Worm (Caenorhabditis elegans) whole organism, L1 larva: ENCODE data around the gene fil-1.
A peak's percentile ranks its signal among the peaks of the same experiment; 100 is the strongest.

ENCODE experiments used
- C34B4.2 ChIP-seq: sonication (generic microtip); optimal IDR thresholded peaks from 2 replicates; lab custom pipeline; 2017; ENCODE audit warnings: mild to moderate bottlenecking, missing genetic modification characterization, missing compliant biosample characterization
- F16B12.6 ChIP-seq: fragments of 150-350 bp; optimal IDR thresholded peaks from 2 replicates; lab custom pipeline; 2014; ENCODE audit warnings: missing biosample characterization, missing genetic modification characterization
- aha-1 ChIP-seq: fragments of 150-350 bp; optimal IDR thresholded peaks from 2 replicates; lab custom pipeline; 2014; ENCODE audit warnings: missing biosample characterization, missing genetic modification characterization
- aly-2 ChIP-seq: fragments of 150-350 bp; optimal IDR thresholded peaks from 2 replicates; lab custom pipeline; 2014; ENCODE audit warnings: missing biosample characterization, missing genetic modification characterization
- ceh-8 ChIP-seq: fragments of 200-800 bp; sonication (Bioruptor generic); optimal IDR thresholded peaks from 2 replicates; lab custom pipeline; 2018; ENCODE audit warnings: mild to moderate bottlenecking, missing genetic modification characterization, moderate library complexity, missing compliant biosample characterization
- ceh-82 ChIP-seq, 3 experiments: fragments of 150-350 bp in 1 of 3; sonication (generic microtip) in 2 of 3; optimal IDR thresholded peaks; 2 replicates each; lab custom pipeline; 2014 to 2017; ENCODE audit warnings: missing biosample characterization in 3 of 3, missing genetic modification characterization in 3 of 3
- dpl-1 ChIP-seq, 3 experiments: fragments of 150-350 bp in 2 of 3; sonication (generic microtip) in 1 of 3; optimal IDR thresholded peaks; 2 replicates each; lab custom pipeline; 2014 to 2017; ENCODE audit warnings: missing biosample characterization in 3 of 3, missing genetic modification characterization in 3 of 3, missing genetic modification reagents in 3 of 3
- efl-1 ChIP-seq, 4 experiments: fragments of 150-350 bp; optimal IDR thresholded peaks in 3 of 4; peaks in 1 of 4; 1 replicate in 1 of 4; 2 replicates in 3 of 4; lab custom pipeline; 2014; ENCODE audit warnings: missing biosample characterization in 2 of 4, missing genetic modification characterization in 2 of 4, missing genetic modification reagents in 2 of 4
- efl-3 ChIP-seq: fragments of 200-800 bp; sonication (Bioruptor generic); optimal IDR thresholded peaks from 2 replicates; lab custom pipeline; 2018; ENCODE audit warnings: mild to moderate bottlenecking, missing genetic modification characterization, missing compliant biosample characterization
- egl-27 ChIP-seq, 2 experiments: fragments of 150-350 bp in 1 of 2; sonication (generic microtip); optimal IDR thresholded peaks; 3 replicates each; lab custom pipeline; 2017 to 2018; ENCODE audit warnings: missing biosample characterization in 2 of 2, missing genetic modification characterization in 2 of 2, missing genetic modification reagents in 2 of 2
- elt-3 ChIP-seq, 6 experiments: fragments of 150-350 bp in 1 of 6; sonication (generic microtip); optimal IDR thresholded peaks; 2 replicates each; lab custom pipeline; 2017 to 2018; ENCODE audit warnings: missing biosample characterization in 6 of 6, missing genetic modification characterization in 6 of 6, inconsistent platforms in 1 of 6
- ets-5 ChIP-seq: fragments of 200-800 bp; sonication (Bioruptor generic); IDR thresholded peaks from 2 replicates; pipeline ENCODE4 v1.3.6; 2022; ENCODE audit warnings: missing genetic modification characterization, missing compliant biosample characterization
- fkh-10 ChIP-seq: sonication (generic microtip); optimal IDR thresholded peaks from 2 replicates; lab custom pipeline; 2017; ENCODE audit warnings: missing biosample characterization, missing genetic modification reagents, missing genetic modification characterization
- grh-1 ChIP-seq: fragments of 200-800 bp; sonication (Bioruptor generic); IDR thresholded peaks from 2 replicates; pipeline ENCODE4 v1.3.6; 2022; ENCODE audit warnings: missing genetic modification reagents, missing genetic modification characterization, missing compliant biosample characterization
- jun-1 ChIP-seq: fragments of 150-350 bp; optimal IDR thresholded peaks from 2 replicates; lab custom pipeline; 2014; ENCODE audit warnings: missing biosample characterization, missing genetic modification reagents, missing genetic modification characterization
- lin-13 ChIP-seq: fragments of 150-350 bp; optimal IDR thresholded peaks from 2 replicates; lab custom pipeline; 2014; ENCODE audit warnings: missing biosample characterization, missing genetic modification reagents, missing genetic modification characterization
- lin-14 ChIP-seq: fragments of 200-800 bp; sonication (Bioruptor generic); optimal IDR thresholded peaks from 2 replicates; lab custom pipeline; 2018; ENCODE audit warnings: mild to moderate bottlenecking, missing genetic modification characterization, moderate library complexity, missing compliant biosample characterization
- lin-15B ChIP-seq: fragments of 150-350 bp; sonication (generic microtip); optimal IDR thresholded peaks from 3 replicates; lab custom pipeline; 2014; ENCODE audit warnings: missing biosample characterization, missing genetic modification characterization
- lin-39 ChIP-seq: fragments of 150-350 bp; optimal IDR thresholded peaks from 2 replicates; lab custom pipeline; 2014; ENCODE audit warnings: missing biosample characterization, missing genetic modification reagents, missing genetic modification characterization
- lsy-2 ChIP-seq, 2 experiments: fragments of 150-350 bp; optimal IDR thresholded peaks; 2 replicates each; lab custom pipeline; 2014; ENCODE audit warnings: missing biosample characterization in 2 of 2, missing genetic modification characterization in 2 of 2
- mdl-1 ChIP-seq, 2 experiments: fragments of 150-350 bp; optimal IDR thresholded peaks; 2 replicates each; lab custom pipeline; 2014 to 2017; ENCODE audit warnings: missing biosample characterization in 2 of 2, missing genetic modification characterization in 2 of 2, inconsistent platforms in 1 of 2
- nhr-20 ChIP-seq: sonication (generic microtip); optimal IDR thresholded peaks from 2 replicates; lab custom pipeline; 2016; ENCODE audit warnings: mild to moderate bottlenecking, missing genetic modification characterization, missing compliant biosample characterization
- nhr-28 ChIP-seq: fragments of 150-350 bp; optimal IDR thresholded peaks from 2 replicates; lab custom pipeline; 2014; ENCODE audit warnings: missing biosample characterization, missing genetic modification characterization
- nhr-71 ChIP-seq: sonication (generic microtip); optimal IDR thresholded peaks from 2 replicates; lab custom pipeline; 2016; ENCODE audit warnings: mild to moderate bottlenecking, missing genetic modification characterization, moderate library complexity, missing compliant biosample characterization
- nhr-76 ChIP-seq: sonication (generic microtip); optimal IDR thresholded peaks from 2 replicates; lab custom pipeline; 2017; ENCODE audit warnings: missing biosample characterization, missing genetic modification characterization
- nhr-84 ChIP-seq: sonication (generic microtip); optimal IDR thresholded peaks from 2 replicates; lab custom pipeline; 2017; ENCODE audit warnings: missing biosample characterization, missing genetic modification characterization
- nhr-90 ChIP-seq: sonication (generic microtip); optimal IDR thresholded peaks from 2 replicates; lab custom pipeline; 2016; ENCODE audit warnings: mild to moderate bottlenecking, missing genetic modification characterization, missing compliant biosample characterization; ENCODE audit not compliant: poor library complexity
- rnt-1 ChIP-seq: sonication (generic microtip); optimal IDR thresholded peaks from 2 replicates; lab custom pipeline; 2016; ENCODE audit warnings: mild to moderate bottlenecking, missing genetic modification characterization, moderate library complexity, missing compliant biosample characterization
- snpc-4 ChIP-seq: fragments of 150-350 bp; optimal IDR thresholded peaks from 2 replicates; lab custom pipeline; 2014; ENCODE audit warnings: missing biosample characterization, missing genetic modification characterization
- snu-23 ChIP-seq: sonication (generic microtip); optimal IDR thresholded peaks from 2 replicates; lab custom pipeline; 2016; ENCODE audit warnings: missing genetic modification characterization, missing compliant biosample characterization
- sox-4 ChIP-seq: sonication (generic microtip); optimal IDR thresholded peaks from 2 replicates; lab custom pipeline; 2016; ENCODE audit warnings: missing genetic modification characterization, missing compliant biosample characterization
- sptf-1 ChIP-seq: fragments of 150-350 bp; optimal IDR thresholded peaks from 2 replicates; lab custom pipeline; 2014; ENCODE audit warnings: missing biosample characterization, missing genetic modification characterization
- swsn-7 ChIP-seq: sonication (generic microtip); optimal IDR thresholded peaks from 2 replicates; lab custom pipeline; 2016; ENCODE audit warnings: missing genetic modification characterization, missing compliant biosample characterization
- tbx-2 ChIP-seq: sonication (generic microtip); optimal IDR thresholded peaks from 2 replicates; lab custom pipeline; 2016; ENCODE audit warnings: missing genetic modification characterization, missing compliant biosample characterization
- unc-130 ChIP-seq: fragments of 150-350 bp; optimal IDR thresholded peaks from 2 replicates; lab custom pipeline; 2017; ENCODE audit warnings: missing biosample characterization, missing genetic modification characterization, inconsistent platforms
- unc-30 ChIP-seq: sonication (generic microtip); optimal IDR thresholded peaks from 2 replicates; lab custom pipeline; 2017; ENCODE audit warnings: missing biosample characterization, missing genetic modification characterization
- unc-62 ChIP-seq: fragments of 150-350 bp; optimal IDR thresholded peaks from 2 replicates; lab custom pipeline; 2014; ENCODE audit warnings: missing biosample characterization, missing genetic modification reagents, missing genetic modification characterization
- vab-15 ChIP-seq: sonication (generic microtip); optimal IDR thresholded peaks from 2 replicates; lab custom pipeline; 2017; ENCODE audit warnings: missing genotype, mild to moderate bottlenecking, missing genetic modification characterization, missing compliant biosample characterization
- zag-1 ChIP-seq: fragments of 150-350 bp; optimal IDR thresholded peaks from 2 replicates; lab custom pipeline; 2014; ENCODE audit warnings: missing biosample characterization, missing genetic modification characterization

Gene fil-1

DNA sequence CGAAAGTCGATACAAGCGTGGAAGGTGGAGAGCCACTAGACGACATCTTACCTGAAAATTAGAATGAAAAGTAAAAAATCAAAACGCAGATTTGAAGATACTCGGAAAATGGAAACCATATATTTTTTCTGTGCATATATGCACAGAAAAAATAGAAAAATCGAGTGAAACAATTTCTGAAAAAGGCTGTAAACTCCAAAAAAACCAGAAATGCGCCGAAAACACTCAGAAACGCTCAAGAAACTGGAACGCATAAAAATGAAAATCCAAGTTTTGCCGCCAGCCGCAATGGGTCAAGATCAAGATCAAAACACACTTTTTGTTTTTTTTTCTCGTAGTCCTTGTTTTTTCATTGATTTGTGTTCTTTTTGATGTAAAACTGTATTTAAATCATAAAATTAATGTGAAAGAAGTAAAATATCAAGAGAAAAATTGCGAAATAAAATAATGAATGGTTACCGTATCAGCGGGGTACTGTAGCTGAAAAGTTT, 966 bp upstream of the fil-1 start, which contains the start of gene T01C3.3:
TSS of gene T01C3.3 (minus strand) at position 51 of the 491 bp plus-strand sequence.
- TF ChIP-seq nhr-71 (tag; lab: Kevin White, UChicago) (no peak), lin-39 (no peak), unc-62 (no peak), lin-15B (tag; lab: Kevin White, UChicago) (no peak), swsn-7 (no peak), dpl-1 (GFP tag; optimal IDR thresholded peaks at IDR 0.05; lab: Kevin White, UChicago) (no peak), unc-130 (tag; lab: Kevin White, UChicago) (no peak), nhr-28 (tag; lab: Kevin White, UChicago) (no peak)

DNA sequence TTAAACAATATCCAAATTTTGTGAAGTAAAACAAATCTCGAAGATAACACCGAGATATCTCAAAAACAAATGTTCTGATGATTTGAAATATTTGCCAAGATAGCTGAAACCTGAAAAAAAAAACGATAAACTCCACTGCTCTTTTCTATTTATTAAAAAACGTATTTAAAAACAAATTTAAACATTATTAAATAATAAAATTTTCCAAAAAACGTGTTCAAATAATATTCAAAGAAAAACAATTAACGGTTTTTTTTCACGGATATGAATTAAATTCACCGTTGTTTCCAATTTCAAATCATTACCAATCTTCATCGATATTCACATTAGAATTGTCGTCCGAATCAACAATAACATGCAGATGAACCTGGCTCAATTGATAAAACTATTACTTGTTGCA, 2.6 kb downstream of the fil-1 start, which contains the start of gene irld-14:
TSS of gene irld-14 (plus strand) at position 301 of the 400 bp plus-strand sequence.
- no peak for TF ChIP-seq nhr-90 (tag; lab: Kevin White, UChicago)
- TF ChIP-seq lin-13 (GFP tag; lab: Kevin White, UChicago) = no peak
- TF ChIP-seq aly-2 (tag; lab: Kevin White, UChicago) = no peak
- TF ChIP-seq efl-3 (GFP tag; lab: Kevin White, UChicago) = no peak
- no peak for TF ChIP-seq efl-1 (optimal IDR thresholded peaks at IDR 0.05; lab: Kevin White, UChicago)
- TF ChIP-seq efl-1 (GFP tag; optimal IDR thresholded peaks at IDR 0.05 in 1 of 2; lab: Kevin White, UChicago) = no peak
- TF ChIP-seq fkh-10 (GFP tag; lab: Kevin White, UChicago) = no peak
- no peak for TF ChIP-seq unc-30 (tag; lab: Kevin White, UChicago)
- no peak for TF ChIP-seq rnt-1 (tag; lab: Kevin White, UChicago)
- no peak for TF ChIP-seq snpc-4
- no peak for TF ChIP-seq aha-1 (tag; lab: Kevin White, UChicago)
- TF ChIP-seq unc-62 = no peak
- no peak for TF ChIP-seq mdl-1 (tag; optimal IDR thresholded peaks at IDR 0.05; lab: Kevin White, UChicago)
- TF ChIP-seq C34B4.2 = no peak
- TF ChIP-seq F16B12.6 (tag; lab: Kevin White, UChicago) = no peak
- no peak for TF ChIP-seq elt-3 (tag; optimal IDR thresholded peaks at IDR 0.05; lab: Kevin White, UChicago)
- no peak for TF ChIP-seq nhr-84
- TF ChIP-seq egl-27 (tag; optimal IDR thresholded peaks at IDR 0.05; lab: Kevin White, UChicago) = no peak
- TF ChIP-seq tbx-2 (tag; lab: Kevin White, UChicago) = no peak
- no peak for TF ChIP-seq lin-14
- TF ChIP-seq, all 84 proteins: peak for 0

DNA sequence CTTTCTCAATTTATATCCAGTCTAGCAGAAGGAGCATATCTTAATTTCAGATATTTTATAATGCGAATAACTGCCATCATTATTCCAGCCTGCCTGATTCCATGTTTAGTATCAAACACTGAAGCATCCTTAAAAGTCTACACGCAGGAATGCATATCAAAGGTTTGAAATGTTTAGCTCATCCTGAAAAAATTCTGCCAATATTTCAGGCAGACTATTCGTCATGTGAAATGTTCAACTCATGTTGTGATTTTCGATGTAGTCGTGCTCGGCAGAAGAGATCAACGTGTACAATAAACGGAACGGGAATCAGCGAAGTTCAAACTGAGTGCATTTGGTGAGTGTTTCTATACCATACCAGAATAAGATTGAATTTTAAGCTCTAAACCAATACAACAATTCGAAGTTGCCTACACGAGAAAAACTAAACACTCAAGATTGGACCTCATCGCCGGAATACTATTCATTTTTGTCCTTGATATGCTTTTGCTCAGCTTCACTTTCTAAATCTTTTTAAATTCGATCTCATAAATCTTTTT, 5.9 kb downstream of the fil-1 start, which contains the start of gene T01C3.11:
TSS of gene T01C3.11 (plus strand) at position 51 of the 539 bp plus-strand sequence.
- TF ChIP-seq tbx-2 (tag; lab: Kevin White, UChicago) = no peak
- no peak for TF ChIP-seq efl-1 (optimal IDR thresholded peaks at IDR 0.05; lab: Kevin White, UChicago)
- TF ChIP-seq efl-1 (GFP tag; optimal IDR thresholded peaks at IDR 0.05 in 1 of 2; lab: Kevin White, UChicago) = peak in 1 of 2 experiments; percentile 65
- no peak for TF ChIP-seq swsn-7
- no peak for TF ChIP-seq aly-2 (tag; lab: Kevin White, UChicago)
- TF ChIP-seq, all 84 proteins: peak for 1

DNA sequence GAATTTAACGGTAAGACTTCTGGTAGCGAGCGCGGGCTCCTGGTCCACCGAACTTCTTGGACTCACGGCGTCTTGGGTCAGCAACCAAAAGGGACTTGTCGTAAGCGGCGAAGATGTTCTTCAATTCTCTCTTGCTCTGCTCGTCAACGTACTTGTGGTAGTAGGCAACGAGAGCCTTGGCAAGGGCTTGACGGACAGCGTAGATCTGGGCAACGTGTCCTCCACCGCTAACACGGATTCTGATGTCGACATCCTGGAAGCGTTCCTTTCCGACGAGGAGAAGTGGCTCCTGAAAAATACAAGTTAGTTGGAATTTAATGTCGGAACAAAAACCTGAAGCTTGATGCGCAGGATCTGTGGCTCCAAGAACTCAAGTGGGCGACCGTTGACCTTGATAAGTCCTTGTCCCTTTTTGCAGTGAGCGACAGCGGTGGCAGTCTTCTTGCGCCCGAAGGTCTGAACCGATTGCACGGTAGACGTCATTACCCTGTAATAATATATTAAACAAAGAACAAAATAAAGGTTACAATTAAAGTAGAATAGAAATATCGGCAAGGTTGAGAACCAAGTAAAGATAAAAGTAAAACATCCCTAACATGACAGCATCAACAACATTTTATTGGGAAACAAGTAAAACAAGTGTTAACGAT, 6.5 kb downstream of the fil-1 start, which contains the start of gene rps-16:
TSS of gene rps-16 (minus strand) at position 487 of the 650 bp plus-strand sequence.
- TF ChIP-seq efl-1 (optimal IDR thresholded peaks at IDR 0.05; lab: Kevin White, UChicago) = no peak
- no peak for TF ChIP-seq efl-1 (GFP tag; optimal IDR thresholded peaks at IDR 0.05 in 1 of 2; lab: Kevin White, UChicago)
- TF ChIP-seq lsy-2 (tag; optimal IDR thresholded peaks at IDR 0.05; lab: Kevin White, UChicago) = no peak
- TF ChIP-seq elt-3 (tag; optimal IDR thresholded peaks at IDR 0.05; lab: Kevin White, UChicago) = no peak
- TF ChIP-seq F16B12.6 (tag; lab: Kevin White, UChicago) = no peak
- TF ChIP-seq, all 84 proteins: peak for 0

DNA sequence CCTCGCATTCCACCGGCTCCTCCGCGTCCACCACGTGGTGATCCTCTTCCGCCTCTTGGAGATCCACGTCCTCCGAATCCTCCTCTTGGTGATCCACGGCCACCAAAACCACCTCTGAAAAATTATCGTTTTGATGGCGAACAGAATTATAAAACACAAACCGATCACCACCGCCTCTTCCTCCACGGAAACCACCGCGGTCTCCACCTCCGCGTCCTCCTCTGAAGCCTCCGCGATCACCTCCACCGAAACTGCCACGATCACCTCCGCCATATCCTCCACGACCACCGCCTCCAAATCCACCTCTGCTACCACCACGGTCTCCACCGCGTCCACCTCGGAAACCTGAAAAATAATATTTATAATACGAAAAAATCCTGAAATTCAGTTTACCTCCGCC, 7.9 kb downstream of the fil-1 start:
- TF ChIP-seq aha-1 (tag; lab: Kevin White, UChicago) (no peak), ets-5 (GFP tag; lab: Robert Waterston, UW) (no peak), C34B4.2 (no peak), efl-3 (GFP tag; lab: Kevin White, UChicago) (no peak), efl-1 (optimal IDR thresholded peaks at IDR 0.05; lab: Kevin White, UChicago) (no peak), efl-1 (GFP tag; optimal IDR thresholded peaks at IDR 0.05 in 1 of 2; lab: Kevin White, UChicago) (no peak), sptf-1 (tag; lab: Kevin White, UChicago) (no peak), jun-1 (tag; lab: Kevin White, UChicago) (no peak), zag-1 (no peak), vab-15 (tag; lab: Kevin White, UChicago) (no peak), swsn-7 (no peak), nhr-20 (no peak), sox-4 (tag; lab: Kevin White, UChicago) (no peak), ceh-8 (GFP tag; lab: Kevin White, UChicago) (no peak), lin-39 (no peak), nhr-76 (no peak), grh-1 (GFP tag; lab: Robert Waterston, UW) (no peak), fkh-10 (GFP tag; lab: Kevin White, UChicago) (no peak), snu-23 (no peak), ceh-82 (tag; optimal IDR thresholded peaks at IDR 0.05; lab: Kevin White, UChicago) (no peak)
